Worm (Caenorhabditis elegans) whole organism, L3 larva: ENCODE data around the gene ndua-8.

Experiments
- aly-2 ChIP-seq: fragments of 150-350 bp; optimal IDR thresholded peaks from 2 replicates; lab custom pipeline; 2014; ENCODE audit warnings: missing biosample characterization, missing genetic modification characterization
- ceh-9 ChIP-seq: sonication (generic microtip); optimal IDR thresholded peaks from 2 replicates; lab custom pipeline; 2018; ENCODE audit warnings: missing biosample characterization, missing genetic modification characterization
- egl-27 ChIP-seq: sonication (generic microtip); optimal IDR thresholded peaks from 4 replicates; lab custom pipeline; 2017; ENCODE audit warnings: missing biosample characterization, missing genetic modification reagents, missing genetic modification characterization
- eor-1 ChIP-seq, 2 experiments: fragments of 150-350 bp; optimal IDR thresholded peaks; 2 replicates each; lab custom pipeline; 2014 to 2018; ENCODE audit warnings: missing biosample characterization in 2 of 2, missing genetic modification characterization in 2 of 2
- lin-39 ChIP-seq: fragments of 150-350 bp; optimal IDR thresholded peaks from 2 replicates; lab custom pipeline; 2018; ENCODE audit warnings: missing biosample characterization, missing genetic modification reagents, missing genetic modification characterization
- nhr-77 ChIP-seq: fragments of 150-350 bp; optimal IDR thresholded peaks from 2 replicates; lab custom pipeline; 2014; ENCODE audit warnings: missing biosample characterization, missing genetic modification characterization
- unc-62 ChIP-seq: fragments of 150-350 bp; sonication (generic microtip); optimal IDR thresholded peaks from 4 replicates; lab custom pipeline; 2014; ENCODE audit warnings: missing biosample characterization, missing genetic modification reagents, missing genetic modification characterization

- TF ChIP-seq egl-27 (tag; lab: Kevin White, UChicago) (no peak), ceh-9 (tag; lab: Kevin White, UChicago) (no peak), unc-62 (GFP tag; lab: Kevin White, UChicago) (no peak), aly-2 (tag; lab: Kevin White, UChicago) (no peak), lin-39 (tag; lab: Kevin White, UChicago) (no peak), eor-1 (tag; optimal IDR thresholded peaks at IDR 0.05; lab: Kevin White, UChicago) (no peak), nhr-77 (tag; lab: Kevin White, UChicago) (no peak)
These were observed 49.1 kb downstream of the ndua-8 start for ce11 chrIII:2577982-2578381.
